Worm (Caenorhabditis elegans): ENCODE results near the gene Y46B2A.4.

DNA sequence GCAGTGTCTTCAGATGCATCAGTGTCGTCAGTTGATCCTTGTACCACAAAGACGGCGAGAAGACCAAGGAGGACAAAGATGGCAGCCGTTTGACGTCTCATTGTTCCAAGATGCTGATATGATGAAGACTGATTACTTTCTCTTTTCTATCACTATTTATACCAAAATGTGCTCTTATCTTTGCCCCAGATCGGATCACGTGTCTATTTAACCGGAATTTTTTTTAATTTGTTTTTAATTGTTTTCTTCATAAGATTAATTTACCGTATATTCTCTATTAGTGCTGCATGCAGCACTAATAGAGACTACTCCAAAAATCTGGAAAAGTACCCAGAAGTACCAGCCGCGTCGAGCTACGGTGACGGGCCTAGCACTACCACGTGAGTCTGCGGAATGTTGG is 46.9 kb upstream of the Y46B2A.4 start, which contains the start of gene msrp-3:
- TF ChIP-seq hmg-4 (GFP tag; optimal IDR thresholded peaks at IDR 0.05) (no peak), ama-1 (optimal IDR thresholded peaks at IDR 0.05) (no peak), ceh-13 (GFP tag; optimal IDR thresholded peaks at IDR 0.05) (no peak), tra-4 (tag; optimal IDR thresholded peaks at IDR 0.05) (no peak), B0310.2 (tag; optimal IDR thresholded peaks at IDR 0.05) (no peak), tbx-11 (GFP tag; IDR thresholded peaks at IDR 0.05) (no peak)

Data from whole organism, early embryonic.